Worm (Caenorhabditis elegans) whole organism, mixed stage, embryonic: ENCODE measurements around the gene gst-38.
"Not testable (repeated sequence)": the region's sequence is repeated elsewhere in the genome, so short reads cannot be mapped to it uniquely, and the experiment has no call there.

Source experiments
- M03D4.4 ChIP-seq: sonication (generic microtip); optimal IDR thresholded peaks from 2 replicates; lab custom pipeline; 2017; ENCODE audit warnings: mild to moderate bottlenecking, missing genetic modification characterization, missing compliant biosample characterization
- bed-3 ChIP-seq: fragments of 200-800 bp; sonication (Bioruptor generic); optimal IDR thresholded peaks from 3 replicates; lab custom pipeline; 2018; ENCODE audit warnings: mild to moderate bottlenecking, missing genetic modification characterization, moderate library complexity, missing compliant biosample characterization
- blmp-1 ChIP-seq: fragments of 150-350 bp; optimal IDR thresholded peaks from 2 replicates; lab custom pipeline; 2014; ENCODE audit warnings: missing biosample characterization, missing genetic modification characterization
- ceh-39 ChIP-seq: fragments of 150-350 bp; optimal IDR thresholded peaks from 2 replicates; lab custom pipeline; 2014; ENCODE audit warnings: missing biosample characterization, missing genetic modification characterization
- ceh-43 ChIP-seq: fragments of 200-800 bp; sonication (Bioruptor generic); optimal IDR thresholded peaks from 2 replicates; lab custom pipeline; 2018; ENCODE audit warnings: mild to moderate bottlenecking, missing genetic modification characterization, moderate library complexity, missing compliant biosample characterization
- ceh-83 ChIP-seq: fragments of 200-800 bp; sonication (Bioruptor generic); optimal IDR thresholded peaks from 2 replicates; lab custom pipeline; 2018; ENCODE audit warnings: mild to moderate bottlenecking, missing genetic modification characterization, missing compliant biosample characterization
- ces-1 ChIP-seq: fragments of 150-350 bp; optimal IDR thresholded peaks from 2 replicates; lab custom pipeline; 2014; ENCODE audit warnings: missing biosample characterization, missing genetic modification reagents, missing genetic modification characterization
- cnd-1 ChIP-seq: fragments of 200-800 bp; sonication (Bioruptor generic); optimal IDR thresholded peaks from 2 replicates; lab custom pipeline; 2018; ENCODE audit warnings: mild to moderate bottlenecking, missing genetic modification characterization, missing compliant biosample characterization
- drap-1 ChIP-seq: fragments of 200-800 bp; sonication (Bioruptor generic); optimal IDR thresholded peaks from 3 replicates; lab custom pipeline; 2018; ENCODE audit warnings: mild to moderate bottlenecking, missing genetic modification characterization, missing compliant biosample characterization
- elt-1 ChIP-seq: sonication (generic microtip); optimal IDR thresholded peaks from 2 replicates; lab custom pipeline; 2017; ENCODE audit warnings: missing genetic modification characterization, mild to moderate bottlenecking, missing compliant biosample characterization, antibody characterized with exemption, moderate library complexity, borderline replicate concordance; ENCODE audit not compliant: insufficient read depth
- elt-3 ChIP-seq: fragments of 150-350 bp; optimal IDR thresholded peaks from 2 replicates; lab custom pipeline; 2014; ENCODE audit warnings: missing biosample characterization, missing genetic modification characterization
- ham-2 ChIP-seq: fragments of 200-800 bp; sonication (Bioruptor generic); optimal IDR thresholded peaks from 2 replicates; lab custom pipeline; 2018; ENCODE audit warnings: mild to moderate bottlenecking, missing genetic modification characterization, missing compliant biosample characterization
- hlh-1 ChIP-seq: fragments of 150-350 bp; optimal IDR thresholded peaks from 2 replicates; lab custom pipeline; 2014; ENCODE audit warnings: missing biosample characterization, missing genetic modification reagents, missing genetic modification characterization
- lin-13 ChIP-seq: fragments of 150-350 bp; optimal IDR thresholded peaks from 2 replicates; lab custom pipeline; 2014; ENCODE audit warnings: missing biosample characterization, missing genetic modification characterization
- lin-32 ChIP-seq: fragments of 200-800 bp; sonication (Bioruptor generic); optimal IDR thresholded peaks from 2 replicates; lab custom pipeline; 2018; ENCODE audit warnings: mild to moderate bottlenecking, missing genetic modification characterization, missing compliant biosample characterization
- lsy-2 ChIP-seq: fragments of 150-350 bp; optimal IDR thresholded peaks from 2 replicates; lab custom pipeline; 2014; ENCODE audit warnings: missing biosample characterization, missing genetic modification characterization
- mab-5 ChIP-seq: fragments of 150-350 bp; optimal IDR thresholded peaks from 2 replicates; lab custom pipeline; 2014; ENCODE audit warnings: missing biosample characterization, missing genetic modification characterization
- mep-1 ChIP-seq: fragments of 150-350 bp; optimal IDR thresholded peaks from 2 replicates; lab custom pipeline; 2017; ENCODE audit warnings: missing biosample characterization, missing genetic modification reagents, missing genetic modification characterization, inconsistent platforms
- mls-2 ChIP-seq: sonication (generic microtip); optimal IDR thresholded peaks from 2 replicates; lab custom pipeline; 2016; ENCODE audit warnings: mild to moderate bottlenecking, missing genetic modification characterization, moderate library complexity, missing compliant biosample characterization
- nhr-12 ChIP-seq: fragments of 150-350 bp; optimal IDR thresholded peaks from 2 replicates; lab custom pipeline; 2014; ENCODE audit warnings: missing biosample characterization, missing genetic modification characterization
- nhr-2 ChIP-seq: fragments of 150-350 bp; optimal IDR thresholded peaks from 2 replicates; lab custom pipeline; 2014; ENCODE audit warnings: missing biosample characterization, missing genetic modification characterization
- nhr-237 ChIP-seq: fragments of 150-350 bp; optimal IDR thresholded peaks from 2 replicates; lab custom pipeline; 2014; ENCODE audit warnings: missing biosample characterization, missing genetic modification characterization
- nhr-76 ChIP-seq: sonication (generic microtip); optimal IDR thresholded peaks from 2 replicates; lab custom pipeline; 2017; ENCODE audit warnings: missing biosample characterization, missing genetic modification characterization
- pha-4 ChIP-seq: fragments of 150-350 bp; optimal IDR thresholded peaks from 2 replicates; lab custom pipeline; 2018; ENCODE audit warnings: missing biosample characterization, missing genetic modification reagents, missing genetic modification characterization
- sem-2 ChIP-seq: fragments of 200-800 bp; sonication (Bioruptor generic); optimal IDR thresholded peaks from 2 replicates; lab custom pipeline; 2018; ENCODE audit warnings: mild to moderate bottlenecking, missing genetic modification characterization, missing compliant biosample characterization
- snpc-4 ChIP-seq: fragments of 150-350 bp; optimal IDR thresholded peaks from 2 replicates; lab custom pipeline; 2014; ENCODE audit warnings: missing biosample characterization, missing genetic modification characterization
- sptf-1 ChIP-seq: sonication (generic microtip); optimal IDR thresholded peaks from 2 replicates; lab custom pipeline; 2017; ENCODE audit warnings: mild to moderate bottlenecking, missing genetic modification characterization, moderate library complexity, missing compliant biosample characterization
- unc-120 ChIP-seq: sonication (generic microtip); optimal IDR thresholded peaks from 2 replicates; lab custom pipeline; 2017; ENCODE audit warnings: missing genetic modification characterization, missing compliant biosample characterization; ENCODE audit not compliant: poor library complexity, severe bottlenecking
- unc-62 ChIP-seq: fragments of 150-350 bp; optimal IDR thresholded peaks from 2 replicates; lab custom pipeline; 2014; ENCODE audit warnings: missing biosample characterization, missing genetic modification reagents, missing genetic modification characterization
- zip-8 ChIP-seq: fragments of 150-350 bp; optimal IDR thresholded peaks from 2 replicates; lab custom pipeline; 2014; ENCODE audit warnings: missing biosample characterization, missing genetic modification characterization
- ztf-11 ChIP-seq: fragments of 150-350 bp; optimal IDR thresholded peaks from 2 replicates; lab custom pipeline; 2014; ENCODE audit warnings: missing biosample characterization, missing genetic modification characterization

Gene gst-38

DNA sequence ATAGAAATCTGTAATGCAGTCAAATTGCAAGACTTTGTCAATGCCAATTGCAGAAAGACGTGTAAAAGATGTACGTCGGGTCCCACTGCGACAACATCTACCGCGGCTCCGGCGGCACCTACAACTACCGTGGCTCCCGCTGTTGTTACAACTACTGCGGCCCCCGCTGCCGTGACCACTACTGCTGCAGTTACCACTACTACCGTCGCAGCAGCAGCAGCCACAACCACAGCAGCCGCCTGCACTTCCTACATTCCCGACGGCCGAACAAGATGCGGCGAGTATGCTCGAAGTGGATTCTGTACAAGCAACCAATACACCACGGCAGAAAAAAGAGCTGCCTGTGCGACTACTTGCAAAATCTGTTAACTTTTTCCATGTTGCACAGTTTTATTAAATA is 1.1 kb downstream of the gst-38 start:
- TF ChIP-seq sptf-1 (no peak), lsy-2 (tag; lab: Kevin White, UChicago) (no peak), hlh-1 (tag; lab: Kevin White, UChicago) (no peak), drap-1 (GFP tag; lab: Kevin White, UChicago) (peak; percentile 32), ham-2 (GFP tag; lab: Kevin White, UChicago) (no peak), ceh-43 (GFP tag; lab: Kevin White, UChicago) (no peak)

DNA sequence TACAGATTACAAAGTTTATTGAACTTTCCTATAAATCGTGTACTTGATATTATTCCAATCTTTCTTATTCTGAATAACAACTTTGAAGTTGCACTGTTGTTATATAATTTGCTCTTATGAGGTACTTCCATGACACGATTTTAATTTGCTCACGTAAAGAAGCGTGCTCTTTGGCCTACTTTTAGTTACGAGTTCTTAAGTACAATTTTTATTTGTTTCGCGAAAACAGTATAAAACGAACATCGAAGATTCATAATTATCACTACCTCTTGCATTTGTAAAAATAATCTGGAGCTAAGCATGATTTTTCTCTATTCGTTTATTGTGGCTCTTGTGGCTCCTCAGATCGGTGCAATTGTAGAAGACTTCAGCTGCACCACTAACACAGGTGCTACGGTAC is 2.2 kb downstream of the gst-38 start, which contains the start of gene F35E8.7:
F35E8.7 (plus strand) TSS at position 301 of the 400 bp plus-strand sequence.
- TF ChIP-seq sem-2 (no peak), ceh-83 (GFP tag; lab: Kevin White, UChicago) (no peak), nhr-237 (tag; lab: Kevin White, UChicago) (no peak), pha-4 (no peak), ceh-39 (tag; lab: Kevin White, UChicago) (no peak), lsy-2 (tag; lab: Kevin White, UChicago) (no peak), sptf-1 (no peak), cnd-1 (tag; lab: Kevin White, UChicago) (no peak), lin-32 (GFP tag; lab: Kevin White, UChicago) (no peak), unc-120 (no peak), ham-2 (GFP tag; lab: Kevin White, UChicago) (no peak), bed-3 (no peak), snpc-4 (no peak), zip-8 (tag; lab: Kevin White, UChicago) (no peak), elt-1 (tag; lab: Kevin White, UChicago) (no peak), M03D4.4 (tag; lab: Kevin White, UChicago) (no peak)

DNA sequence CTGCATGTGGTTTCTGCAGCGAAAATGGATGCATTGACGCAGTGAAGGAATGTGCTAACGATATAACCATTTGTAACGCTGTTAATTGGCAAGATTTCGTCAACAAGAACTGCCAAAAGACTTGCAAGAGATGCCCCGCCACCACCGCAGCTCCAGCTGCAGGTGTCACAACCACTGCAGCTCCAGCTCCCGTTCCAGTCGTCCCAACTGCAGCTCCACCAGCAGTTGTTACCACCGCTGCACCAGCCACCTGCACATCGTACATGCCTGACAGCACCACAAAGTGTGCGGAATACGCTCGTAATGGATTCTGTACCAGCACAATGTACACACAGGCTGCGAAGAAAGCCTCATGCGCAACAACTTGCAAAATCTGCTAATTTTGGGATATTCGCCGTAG is 3.2 kb downstream of the gst-38 start:
- TF ChIP-seq drap-1 (GFP tag; lab: Kevin White, UChicago) (no peak), ham-2 (GFP tag; lab: Kevin White, UChicago) (no peak)

DNA sequence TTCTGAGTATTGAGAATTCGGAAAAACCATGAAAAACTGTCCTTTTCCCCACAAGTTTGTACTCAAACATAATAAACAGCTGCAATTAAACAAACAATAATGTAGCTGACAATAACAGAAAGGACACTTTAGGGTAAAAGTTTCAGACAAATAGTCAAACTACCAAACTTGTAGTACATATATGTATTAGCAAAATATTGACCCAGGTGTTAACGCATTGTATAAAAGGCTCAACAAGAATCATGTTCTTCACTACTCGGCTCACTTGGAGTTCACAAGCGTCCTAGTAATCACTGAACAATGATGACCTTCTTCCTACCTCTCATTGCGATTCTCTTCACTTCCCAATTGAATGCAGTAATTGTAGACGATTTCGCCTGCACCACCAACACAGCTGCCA is 4.0 kb downstream of the gst-38 start, which contains the start of gene F35E8.6:
F35E8.6 (plus strand) TSS at position 301 of the 400 bp plus-strand sequence.
- no peak for TF ChIP-seq pha-4
- no peak for TF ChIP-seq mep-1 (tag; lab: Kevin White, UChicago)
- TF ChIP-seq unc-62 = no peak
- no peak for TF ChIP-seq M03D4.4 (tag; lab: Kevin White, UChicago)
- TF ChIP-seq nhr-12 (tag; lab: Kevin White, UChicago) = no peak
- no peak for TF ChIP-seq elt-3 (tag; lab: Kevin White, UChicago)
- TF ChIP-seq sptf-1 = no peak
- TF ChIP-seq mab-5 (tag; lab: Kevin White, UChicago) = no peak
- TF ChIP-seq ztf-11 (tag; lab: Kevin White, UChicago) = no peak
- TF ChIP-seq ceh-43 (GFP tag; lab: Kevin White, UChicago) = no peak
- TF ChIP-seq cnd-1 (tag; lab: Kevin White, UChicago) = no peak
- no peak for TF ChIP-seq ces-1 (GFP tag; lab: Kevin White, UChicago)
- TF ChIP-seq ceh-83 (GFP tag; lab: Kevin White, UChicago) = no peak
- no peak for TF ChIP-seq nhr-76 (tag; lab: Kevin White, UChicago)
- no peak for TF ChIP-seq mls-2 (tag; lab: Kevin White, UChicago)
- TF ChIP-seq elt-1 (tag; lab: Kevin White, UChicago) = no peak
- no peak for TF ChIP-seq lin-13 (tag; lab: Kevin White, UChicago)

- TF ChIP-seq ceh-39 (tag; lab: Kevin White, UChicago); snpc-4; ceh-83 (GFP tag; lab: Kevin White, UChicago): not testable (repeated sequence)
- TF ChIP-seq, all 35 proteins: peak for 0; not testable (repeated sequence) for 35
Measured at ce11 chrV:15905530-15905929, 10.3 kb downstream of the gst-38 start, which contains the start of the genes F35E8.1 and F35E8.2. Gene F35E8.1, minus strand, starts transcription at chrV:15905630. Gene F35E8.2, plus strand, starts transcription at chrV:15905661.

- no peak for TF ChIP-seq ham-2 (GFP tag; lab: Kevin White, UChicago)
- TF ChIP-seq lin-13 (tag; lab: Kevin White, UChicago) = no peak
- TF ChIP-seq sptf-1 = no peak
- TF ChIP-seq pha-4 = no peak
- TF ChIP-seq ztf-11 (tag; lab: Kevin White, UChicago) = no peak
- no peak for TF ChIP-seq drap-1 (GFP tag; lab: Kevin White, UChicago)
- no peak for TF ChIP-seq ceh-43 (GFP tag; lab: Kevin White, UChicago)
- no peak for TF ChIP-seq blmp-1 (tag; lab: Kevin White, UChicago)
- no peak for TF ChIP-seq sem-2
- TF ChIP-seq lsy-2 (tag; lab: Kevin White, UChicago) = no peak
- no peak for TF ChIP-seq nhr-237 (tag; lab: Kevin White, UChicago)
- no peak for TF ChIP-seq nhr-2 (tag; lab: Kevin White, UChicago)
- TF ChIP-seq mep-1 (tag; lab: Kevin White, UChicago) = no peak
- no peak for TF ChIP-seq unc-62
- no peak for TF ChIP-seq ces-1 (GFP tag; lab: Kevin White, UChicago)
- no peak for TF ChIP-seq lin-32 (GFP tag; lab: Kevin White, UChicago)
- TF ChIP-seq cnd-1 (tag; lab: Kevin White, UChicago) = no peak
- no peak for TF ChIP-seq mab-5 (tag; lab: Kevin White, UChicago)
- TF ChIP-seq hlh-1 (tag; lab: Kevin White, UChicago) = no peak
Measured at ce11 chrV:15900564-15900963, 15.3 kb downstream of the gst-38 start.
